Worm (Caenorhabditis elegans) whole organism, midembryonic: ENCODE measurements around the gene F26A1.3.

Experiments used
- T22C8.4 ChIP-seq: fragments of 200-800 bp; sonication (Bioruptor generic); IDR thresholded peaks from 2 replicates; pipeline ENCODE4 v1.3.6; 2022; ENCODE audit warnings: missing genetic modification characterization, missing compliant biosample characterization
- cog-1 ChIP-seq: sonication (generic microtip); optimal IDR thresholded peaks from 2 replicates; lab custom pipeline; 2016; ENCODE audit warnings: missing genetic modification characterization, missing compliant biosample characterization
- flt-1 ChIP-seq: fragments of 200-800 bp; sonication (Bioruptor generic); IDR thresholded peaks from 2 replicates; pipeline ENCODE4 v1.3.6; 2022; ENCODE audit warnings: missing genetic modification characterization, missing compliant biosample characterization
- klf-2 ChIP-seq: fragments of 200-800 bp; sonication (Bioruptor generic); conservative IDR thresholded peaks from 2 replicates; pipeline ENCODE4 v1.3.6; 2022; ENCODE audit warnings: missing genetic modification reagents, missing genetic modification characterization, missing compliant biosample characterization
- med-1 ChIP-seq: sonication (generic microtip); optimal IDR thresholded peaks from 2 replicates; lab custom pipeline; 2017; ENCODE audit warnings: missing genetic modification characterization, mild to moderate bottlenecking, missing compliant biosample characterization, antibody characterized with exemption, missing genetic modification reagents; ENCODE audit not compliant: insufficient read depth
- ref-1 ChIP-seq: fragments of 200-800 bp; sonication (Bioruptor generic); conservative IDR thresholded peaks from 2 replicates; pipeline ENCODE4 v1.3.6; 2022; ENCODE audit warnings: missing genetic modification reagents, missing genetic modification characterization, missing compliant biosample characterization
- tab-1 ChIP-seq: fragments of 200-800 bp; sonication (Bioruptor generic); IDR thresholded peaks from 2 replicates; pipeline ENCODE4 v1.3.6; 2022; ENCODE audit warnings: missing genetic modification characterization, missing compliant biosample characterization
- ztf-23 ChIP-seq: fragments of 200-800 bp; sonication (Bioruptor generic); IDR thresholded peaks from 2 replicates; pipeline ENCODE4 v1.3.6; 2022; ENCODE audit warnings: missing genetic modification reagents, missing genetic modification characterization, missing compliant biosample characterization
- ztf-29 ChIP-seq: fragments of 200-800 bp; sonication (Bioruptor generic); IDR thresholded peaks from 2 replicates; pipeline ENCODE4 v1.3.6; 2022; ENCODE audit warnings: missing genetic modification reagents, missing genetic modification characterization, missing compliant biosample characterization

F26A1.3 gene

ce11 chrIII:4830207-4830606 lies 3.5 kb downstream of the F26A1.3 start, which contains the start of gene nspd-9:
Gene nspd-9, minus strand, starts transcription at chrIII:4830307.
- no peak for TF ChIP-seq T22C8.4 (GFP tag; lab: Robert Waterston, UW)
- TF ChIP-seq tab-1 (GFP tag; lab: Robert Waterston, UW), result no peak
- TF ChIP-seq flt-1, result no peak
- TF ChIP-seq klf-2 (GFP tag; lab: Robert Waterston, UW), result no peak
- TF ChIP-seq med-1 (GFP tag; lab: Kevin White, UChicago), result no peak
- TF ChIP-seq ztf-29 (GFP tag; lab: Robert Waterston, UW), result no peak
- TF ChIP-seq cog-1 (tag; lab: Kevin White, UChicago), result no peak
- no peak for TF ChIP-seq ref-1 (GFP tag; lab: Robert Waterston, UW)
- no peak for TF ChIP-seq ztf-23 (GFP tag; lab: Robert Waterston, UW)

- TF ChIP-seq ztf-29 (GFP tag; lab: Robert Waterston, UW) (no peak), ztf-23 (GFP tag; lab: Robert Waterston, UW) (no peak), cog-1 (tag; lab: Kevin White, UChicago) (no peak)
Observed at ce11 chrIII:4837429-4837828, 10.7 kb downstream of the F26A1.3 start, which contains the start of the genes acbp-7 and F26A1.19. Gene acbp-7, plus strand, starts transcription at chrIII:4837729. Gene F26A1.19, plus strand, starts transcription at chrIII:4837731.

ce11 chrIII:4842173-4842572 lies 15.5 kb downstream of the F26A1.3 start, which contains the start of gene clec-156:
Gene clec-156, minus strand, starts transcription at chrIII:4842273.
- TF ChIP-seq cog-1 (tag; lab: Kevin White, UChicago) (no peak), tab-1 (GFP tag; lab: Robert Waterston, UW) (no peak), ztf-23 (GFP tag; lab: Robert Waterston, UW) (no peak), T22C8.4 (GFP tag; lab: Robert Waterston, UW) (no peak), med-1 (GFP tag; lab: Kevin White, UChicago) (no peak), ref-1 (GFP tag; lab: Robert Waterston, UW) (no peak), flt-1 (no peak), klf-2 (GFP tag; lab: Robert Waterston, UW) (no peak), ztf-29 (GFP tag; lab: Robert Waterston, UW) (no peak)

ce11 chrIII:4844327-4844726 lies 17.6 kb downstream of the F26A1.3 start, which contains the start of the genes clec-157 and fkh-5:
Gene clec-157, minus strand, starts transcription at chrIII:4844427.
Gene fkh-5, plus strand, starts transcription at chrIII:4844662.
- TF ChIP-seq cog-1 (tag; lab: Kevin White, UChicago) (no peak), flt-1 (no peak), ztf-29 (GFP tag; lab: Robert Waterston, UW) (no peak), T22C8.4 (GFP tag; lab: Robert Waterston, UW) (no peak), med-1 (GFP tag; lab: Kevin White, UChicago) (no peak), klf-2 (GFP tag; lab: Robert Waterston, UW) (no peak), tab-1 (GFP tag; lab: Robert Waterston, UW) (no peak), ztf-23 (GFP tag; lab: Robert Waterston, UW) (no peak), ref-1 (GFP tag; lab: Robert Waterston, UW) (no peak)

ce11 chrIII:4849739-4850138 lies 23.0 kb downstream of the F26A1.3 start, which contains the start of gene nonu-1:
Gene nonu-1, minus strand, starts transcription at chrIII:4849907.
- no peak for TF ChIP-seq klf-2 (GFP tag; lab: Robert Waterston, UW)
- TF ChIP-seq tab-1 (GFP tag; lab: Robert Waterston, UW), result no peak
- TF ChIP-seq flt-1, result no peak
- TF ChIP-seq ztf-23 (GFP tag; lab: Robert Waterston, UW), result no peak
- no peak for TF ChIP-seq ztf-29 (GFP tag; lab: Robert Waterston, UW)
- TF ChIP-seq med-1 (GFP tag; lab: Kevin White, UChicago), result no peak
- TF ChIP-seq cog-1 (tag; lab: Kevin White, UChicago), result no peak

ce11 chrIII:4850139-4850538 lies 23.4 kb downstream of the F26A1.3 start, which contains the start of gene F26A1.1:
Gene F26A1.1, plus strand, starts transcription at chrIII:4850507.
- TF ChIP-seq klf-2 (GFP tag; lab: Robert Waterston, UW) (no peak), ztf-23 (GFP tag; lab: Robert Waterston, UW) (no peak), T22C8.4 (GFP tag; lab: Robert Waterston, UW) (no peak), cog-1 (tag; lab: Kevin White, UChicago) (no peak)

ce11 chrIII:4852025-4852424 lies 25.3 kb downstream of the F26A1.3 start, which contains the start of gene ced-4:
Gene ced-4, plus strand, starts transcription at chrIII:4852325.
- TF ChIP-seq T22C8.4 (GFP tag; lab: Robert Waterston, UW) (no peak), ztf-29 (GFP tag; lab: Robert Waterston, UW) (no peak), med-1 (GFP tag; lab: Kevin White, UChicago) (no peak), klf-2 (GFP tag; lab: Robert Waterston, UW) (no peak), tab-1 (GFP tag; lab: Robert Waterston, UW) (no peak), flt-1 (no peak), cog-1 (tag; lab: Kevin White, UChicago) (no peak), ref-1 (GFP tag; lab: Robert Waterston, UW) (no peak), ztf-23 (GFP tag; lab: Robert Waterston, UW) (no peak)

- TF ChIP-seq T22C8.4 (GFP tag; lab: Robert Waterston, UW) (no peak), cog-1 (tag; lab: Kevin White, UChicago) (no peak), tab-1 (GFP tag; lab: Robert Waterston, UW) (no peak), ref-1 (GFP tag; lab: Robert Waterston, UW) (no peak), med-1 (GFP tag; lab: Kevin White, UChicago) (no peak)
Observed at ce11 chrIII:4854918-4855317, 28.2 kb downstream of the F26A1.3 start, which contains the start of gene C35D10.8. Gene C35D10.8, plus strand, starts transcription at chrIII:4855218.

ce11 chrIII:4856109-4856508 lies 29.4 kb downstream of the F26A1.3 start, which contains the start of gene C35D10.7:
Gene C35D10.7, plus strand, starts transcription at chrIII:4856193.
- no peak for TF ChIP-seq tab-1 (GFP tag; lab: Robert Waterston, UW)
- no peak for TF ChIP-seq klf-2 (GFP tag; lab: Robert Waterston, UW)
- no peak for TF ChIP-seq ztf-29 (GFP tag; lab: Robert Waterston, UW)
- no peak for TF ChIP-seq cog-1 (tag; lab: Kevin White, UChicago)
- TF ChIP-seq med-1 (GFP tag; lab: Kevin White, UChicago), result no peak
- TF ChIP-seq ztf-23 (GFP tag; lab: Robert Waterston, UW), result no peak
- TF ChIP-seq flt-1, result no peak
- no peak for TF ChIP-seq ref-1 (GFP tag; lab: Robert Waterston, UW)
- TF ChIP-seq T22C8.4 (GFP tag; lab: Robert Waterston, UW), result no peak
